Fruit fly (Drosophila melanogaster) whole organism, prepupa: Measurements from ENCODE around the gene CG10993.

Source experiments
- CG10631 ChIP-seq: fragments of 200-800 bp; sonication (Bioruptor generic); optimal IDR thresholded peaks from 2 replicates; lab custom pipeline; 2016; ENCODE audit warnings: missing biosample characterization, missing genetic modification characterization
- CG11294 ChIP-seq: fragments of 200-800 bp; sonication (Bioruptor generic); IDR thresholded peaks from 2 replicates; pipeline ENCODE4 v1.3.6; 2022; ENCODE audit warnings: missing biosample characterization, missing genetic modification characterization
- CG11902 ChIP-seq: fragments of 200-800 bp; sonication (Bioruptor generic); optimal IDR thresholded peaks from 3 replicates; lab custom pipeline; 2016; ENCODE audit warnings: missing biosample characterization, missing genetic modification characterization
- CG1621 ChIP-seq: fragments of 200-800 bp; sonication (Bioruptor generic); optimal IDR thresholded peaks from 3 replicates; lab custom pipeline; 2018; ENCODE audit warnings: missing biosample characterization, mild to moderate bottlenecking, missing genetic modification characterization
- CG3032 ChIP-seq: fragments of 200-800 bp; optimal IDR thresholded peaks from 2 replicates; lab custom pipeline; 2019; ENCODE audit warnings: missing biosample characterization, mild to moderate bottlenecking, missing genetic modification characterization, moderate library complexity
- CG31627 ChIP-seq: fragments of 200-800 bp; sonication (Bioruptor generic); optimal IDR thresholded peaks from 3 replicates; lab custom pipeline; 2016; ENCODE audit warnings: missing biosample characterization, missing genetic modification characterization
- CG32006 ChIP-seq: fragments of 200-800 bp; sonication (Bioruptor generic); optimal IDR thresholded peaks from 3 replicates; lab custom pipeline; 2017; ENCODE audit warnings: missing biosample characterization, mild to moderate bottlenecking, missing genetic modification characterization
- CG3919 ChIP-seq: fragments of 200-800 bp; sonication (Bioruptor generic); optimal IDR thresholded peaks from 3 replicates; lab custom pipeline; 2016; ENCODE audit warnings: missing biosample characterization, missing genetic modification characterization
- CG4318 ChIP-seq: fragments of 200-800 bp; sonication (Bioruptor generic); optimal IDR thresholded peaks from 3 replicates; lab custom pipeline; 2017; ENCODE audit warnings: missing biosample characterization, mild to moderate bottlenecking, missing genetic modification characterization
- CG6276 ChIP-seq: fragments of 200-800 bp; sonication (Bioruptor generic); optimal IDR thresholded peaks from 2 replicates; lab custom pipeline; 2017; ENCODE audit warnings: missing biosample characterization, mild to moderate bottlenecking, missing genetic modification characterization
- CG6792 ChIP-seq: fragments of 200-800 bp; sonication (Bioruptor generic); optimal IDR thresholded peaks from 3 replicates; lab custom pipeline; 2016; ENCODE audit warnings: missing biosample characterization, missing genetic modification characterization
- CG6808 ChIP-seq: fragments of 200-800 bp; sonication (Bioruptor generic); optimal IDR thresholded peaks from 3 replicates; lab custom pipeline; 2017; ENCODE audit warnings: missing biosample characterization, missing genetic modification characterization, mild to moderate bottlenecking, moderate library complexity, missing genetic modification reagents
- CG6854 ChIP-seq: fragments of 200-800 bp; sonication (Bioruptor generic); optimal IDR thresholded peaks from 2 replicates; lab custom pipeline; 2017; ENCODE audit warnings: missing biosample characterization, mild to moderate bottlenecking, missing genetic modification characterization
- CG7368 ChIP-seq: fragments of 200-800 bp; sonication (Bioruptor generic); optimal IDR thresholded peaks from 3 replicates; lab custom pipeline; 2016; ENCODE audit warnings: missing biosample characterization, missing genetic modification characterization
- CG8632 ChIP-seq: fragments of 200-800 bp; sonication (Bioruptor generic); optimal IDR thresholded peaks from 3 replicates; lab custom pipeline; 2016; ENCODE audit warnings: missing biosample characterization, missing genetic modification characterization
- CG9139 ChIP-seq: fragments of 200-800 bp; sonication (Bioruptor generic); optimal IDR thresholded peaks from 3 replicates; lab custom pipeline; 2017; ENCODE audit warnings: missing biosample characterization, mild to moderate bottlenecking, missing genetic modification characterization
- Eip78C ChIP-seq: fragments of 200-800 bp; sonication (Bioruptor generic); peaks from one replicate; lab custom pipeline; 2016; ENCODE audit warnings: missing biosample characterization, missing genetic modification characterization
- Eip93F ChIP-seq: fragments of 200-800 bp; sonication (Bioruptor generic); optimal IDR thresholded peaks from 2 replicates; lab custom pipeline; 2016; ENCODE audit warnings: missing biosample characterization, mild to moderate bottlenecking, missing genetic modification characterization
- Ets96B ChIP-seq: fragments of 200-800 bp; optimal IDR thresholded peaks from 2 replicates; lab custom pipeline; 2019; ENCODE audit warnings: missing biosample characterization, mild to moderate bottlenecking, missing genetic modification characterization, moderate library complexity
- Gug ChIP-seq: fragments of 200-800 bp; sonication (Bioruptor generic); IDR thresholded peaks from 2 replicates; pipeline ENCODE4 v1.3.6; 2022; ENCODE audit warnings: missing biosample characterization, missing genetic modification characterization
- Hr38 ChIP-seq: sonication (Bioruptor generic); optimal IDR thresholded peaks from 2 replicates; lab custom pipeline; 2016; ENCODE audit warnings: missing biosample characterization, missing genetic modification characterization
- Hr39 ChIP-seq: fragments of 200-800 bp; sonication (Bioruptor generic); optimal IDR thresholded peaks from 2 replicates; lab custom pipeline; 2016; ENCODE audit warnings: missing biosample characterization, missing genetic modification characterization
- Hr4 ChIP-seq: fragments of 200-800 bp; sonication (Bioruptor generic); optimal IDR thresholded peaks from 3 replicates; lab custom pipeline; 2016; ENCODE audit warnings: missing biosample characterization, missing genetic modification characterization
- Met ChIP-seq: fragments of 200-800 bp; sonication (Bioruptor generic); optimal IDR thresholded peaks from 3 replicates; lab custom pipeline; 2016; ENCODE audit warnings: missing biosample characterization, missing genetic modification characterization
- OdsH ChIP-seq: fragments of 200-800 bp; sonication (Bioruptor generic); optimal IDR thresholded peaks from 3 replicates; lab custom pipeline; 2016; ENCODE audit warnings: missing biosample characterization, missing genetic modification characterization
- Smox ChIP-seq: fragments of 200-800 bp; sonication (Bioruptor generic); optimal IDR thresholded peaks from 3 replicates; lab custom pipeline; 2016; ENCODE audit warnings: missing biosample characterization, missing genetic modification characterization
- Sox14 ChIP-seq: fragments of 200-800 bp; sonication (Bioruptor generic); optimal IDR thresholded peaks from 3 replicates; lab custom pipeline; 2016; ENCODE audit warnings: missing biosample characterization, missing genetic modification characterization
- Sox15 ChIP-seq: fragments of 200-800 bp; sonication (Bioruptor generic); optimal IDR thresholded peaks from 3 replicates; lab custom pipeline; 2016; ENCODE audit warnings: missing biosample characterization, missing genetic modification characterization
- achi ChIP-seq: fragments of 200-800 bp; sonication (Bioruptor generic); optimal IDR thresholded peaks from 3 replicates; lab custom pipeline; 2016; ENCODE audit warnings: missing biosample characterization, missing genetic modification characterization
- acj6 ChIP-seq: fragments of 200-800 bp; sonication (Bioruptor generic); optimal IDR thresholded peaks from 3 replicates; lab custom pipeline; 2016; ENCODE audit warnings: missing biosample characterization, missing genetic modification characterization
- dac ChIP-seq: fragments of 200-800 bp; sonication (Bioruptor generic); optimal IDR thresholded peaks from 2 replicates; lab custom pipeline; 2017; ENCODE audit warnings: missing biosample characterization, mild to moderate bottlenecking, missing genetic modification characterization
- dsx ChIP-seq: fragments of 200-800 bp; optimal IDR thresholded peaks from 3 replicates; lab custom pipeline; 2019; ENCODE audit warnings: missing biosample characterization, mild to moderate bottlenecking, missing genetic modification characterization, moderate library complexity; ENCODE audit not compliant: poor library complexity, severe bottlenecking
- eg ChIP-seq: fragments of 200-800 bp; sonication (Bioruptor generic); IDR thresholded peaks from 3 replicates; pipeline ENCODE4 v1.3.6; 2022; ENCODE audit warnings: missing biosample characterization, missing genetic modification characterization
- fd59A ChIP-seq: fragments of 200-800 bp; sonication (Bioruptor generic); optimal IDR thresholded peaks from 2 replicates; lab custom pipeline; 2017; ENCODE audit warnings: missing biosample characterization, mild to moderate bottlenecking, missing genetic modification characterization, missing genetic modification reagents
- fd85E ChIP-seq: fragments of 200-800 bp; sonication (Bioruptor generic); optimal IDR thresholded peaks from 3 replicates; lab custom pipeline; 2016; ENCODE audit warnings: missing biosample characterization, missing genetic modification characterization
- fkh ChIP-seq: fragments of 200-800 bp; sonication (Bioruptor generic); optimal IDR thresholded peaks from 3 replicates; lab custom pipeline; 2017; ENCODE audit warnings: missing biosample characterization, mild to moderate bottlenecking, missing genetic modification characterization, moderate library complexity
- lz ChIP-seq: fragments of 200-800 bp; sonication (Bioruptor generic); optimal IDR thresholded peaks from 3 replicates; lab custom pipeline; 2016; ENCODE audit warnings: missing biosample characterization, missing genetic modification characterization
- net ChIP-seq: fragments of 200-800 bp; sonication (Bioruptor generic); optimal IDR thresholded peaks from 3 replicates; lab custom pipeline; 2016; ENCODE audit warnings: missing biosample characterization, missing genetic modification characterization
- salr ChIP-seq, 2 experiments: fragments of 200-800 bp; sonication (Bioruptor generic); optimal IDR thresholded peaks; 3 replicates each; lab custom pipeline; 2016 to 2018; ENCODE audit warnings: missing biosample characterization in 2 of 2, missing genetic modification characterization in 2 of 2, mild to moderate bottlenecking in 1 of 2
- spab ChIP-seq: fragments of 200-800 bp; sonication (Bioruptor generic); optimal IDR thresholded peaks from 2 replicates; lab custom pipeline; 2017; ENCODE audit warnings: missing biosample characterization, mild to moderate bottlenecking, missing genetic modification characterization, missing genetic modification reagents
- svp ChIP-seq: fragments of 200-800 bp; sonication (Bioruptor generic); peaks from one replicate; lab custom pipeline; 2016; ENCODE audit warnings: missing biosample characterization, missing genetic modification characterization
- topi ChIP-seq: fragments of 200-800 bp; sonication (Bioruptor generic); optimal IDR thresholded peaks from 3 replicates; lab custom pipeline; 2016; ENCODE audit warnings: missing biosample characterization, missing genetic modification characterization
- vri ChIP-seq: fragments of 200-800 bp; sonication (Bioruptor generic); optimal IDR thresholded peaks from 3 replicates; lab custom pipeline; 2016; ENCODE audit warnings: missing biosample characterization, mild to moderate bottlenecking, missing genetic modification characterization

Gene CG10993

dm6 chrX:13787282-13787850 lies 3.5 kb downstream of the CG10993 start:
- no peak for TF ChIP-seq CG11294 (GFP tag; lab: Robert Waterston, UW)
- no peak for TF ChIP-seq CG9139 (GFP tag; lab: Kevin White, UChicago)
- no peak for TF ChIP-seq achi (GFP tag; lab: Kevin White, UChicago)
- TF ChIP-seq acj6 = no peak
- TF ChIP-seq Eip93F = no peak

dm6 chrX:13786037-13786667 lies 4.8 kb downstream of the CG10993 start:
- TF ChIP-seq CG32006 (no peak), Eip78C (GFP tag; lab: Kevin White, UChicago) (peak; percentile 70), svp (peak; percentile 51), CG11294 (GFP tag; lab: Robert Waterston, UW) (no peak), dsx (no peak), CG9139 (GFP tag; lab: Kevin White, UChicago) (no peak)

dm6 chrX:13783958-13784907 lies 6.7 kb downstream of the CG10993 start:
- TF ChIP-seq Sox14 (peak; percentile 32), svp (peak; percentile 49), CG31627 (GFP tag; lab: Kevin White, UChicago) (peak; percentile 32), CG6808 (GFP tag; lab: Kevin White, UChicago) (peak; percentile 23), CG4318 (GFP tag; lab: Kevin White, UChicago) (peak; percentile 67), Eip93F (no peak), CG32006 (peak; percentile 89), fd85E (GFP tag; lab: Kevin White, UChicago) (no peak), achi (GFP tag; lab: Kevin White, UChicago) (peak; percentile 38), lz (GFP tag; lab: Kevin White, UChicago) (peak; percentile 36), acj6 (peak; percentile 57), CG3919 (GFP tag; lab: Kevin White, UChicago) (peak; percentile 61), CG6854 (GFP tag; lab: Kevin White, UChicago) (no peak), Met (GFP tag; lab: Kevin White, UChicago) (peak; percentile 56), CG9139 (GFP tag; lab: Kevin White, UChicago) (no peak), Gug (peak; percentile 55; the same call in 1 of the 2 replicates), spab (GFP tag; lab: Kevin White, UChicago) (no peak), dac (peak; percentile 58), fkh (GFP tag; lab: Kevin White, UChicago) (no peak), Ets96B (tag; lab: Kevin White, UChicago) (peak; percentile 27), CG1621 (peak; percentile 0), CG10631 (GFP tag; lab: Kevin White, UChicago) (peak; percentile 16), fd59A (GFP tag; lab: Kevin White, UChicago) (peak; percentile 28), vri (GFP tag; lab: Kevin White, UChicago) (no peak), Smox (GFP tag; lab: Kevin White, UChicago) (peak; percentile 27), Hr39 (GFP tag; lab: Kevin White, UChicago) (peak; percentile 38), net (GFP tag; lab: Kevin White, UChicago) (peak; percentile 69), OdsH (peak; percentile 66), Sox15 (no peak), CG6792 (GFP tag; lab: Kevin White, UChicago) (peak; percentile 27), eg (GFP tag; lab: Robert Waterston, UW) (peak; percentile 74), CG7368 (peak; percentile 3), Hr38 (GFP tag; lab: Kevin White, UChicago) (no peak), CG3032 (tag; lab: Kevin White, UChicago) (peak; percentile 43), Hr4 (GFP tag; lab: Kevin White, UChicago) (peak; percentile 84), Eip78C (GFP tag; lab: Kevin White, UChicago) (peak; percentile 88), topi (GFP tag; lab: Kevin White, UChicago) (peak; percentile 27), CG11902 (GFP tag; lab: Kevin White, UChicago) (peak; percentile 5), salr (GFP tag; optimal IDR thresholded peaks at IDR 0.05; lab: Kevin White, UChicago) (peak in 1 of 2 experiments; percentile 16), CG8632 (GFP tag; lab: Kevin White, UChicago) (no peak), CG11294 (GFP tag; lab: Robert Waterston, UW) (peak; percentile 57), CG6276 (peak; percentile 68)
